Fruit fly (Drosophila melanogaster) whole organism, embryonic: Measurements from ENCODE around the gene tho2.
A peak's percentile ranks its signal among the peaks of the same experiment; 100 is the strongest.

Experiments
- CG10209 ChIP-seq: fragments of 200-800 bp; sonication (Bioruptor generic); optimal IDR thresholded peaks from 3 replicates; lab custom pipeline; 2017; ENCODE audit warnings: missing biosample characterization, mild to moderate bottlenecking, missing genetic modification characterization, missing genetic modification reagents
- CG10565 ChIP-seq: fragments of 200-800 bp; sonication (Bioruptor generic); optimal IDR thresholded peaks from 3 replicates; lab custom pipeline; 2016; ENCODE audit warnings: missing biosample characterization, mild to moderate bottlenecking, missing genetic modification characterization
- CG10654 ChIP-seq: fragments of 200-800 bp; sonication (Bioruptor generic); optimal IDR thresholded peaks from 2 replicates; lab custom pipeline; 2016; ENCODE audit warnings: missing biosample characterization, missing genetic modification characterization
- CG12391 ChIP-seq: fragments of 200-800 bp; sonication (Bioruptor generic); optimal IDR thresholded peaks from 3 replicates; lab custom pipeline; 2018; ENCODE audit warnings: missing biosample characterization, mild to moderate bottlenecking, missing genetic modification characterization, moderate library complexity
- CG13287 ChIP-seq: fragments of 200-800 bp; sonication (Bioruptor generic); IDR thresholded peaks from 2 replicates; pipeline ENCODE4 v1.3.6; 2022; ENCODE audit warnings: missing biosample characterization, missing genetic modification characterization; ENCODE audit not compliant: partially characterized antibody
- CG1529 ChIP-seq: fragments of 200-800 bp; sonication (Bioruptor generic); optimal IDR thresholded peaks from 3 replicates; lab custom pipeline; 2018; ENCODE audit warnings: missing biosample characterization, missing genetic modification characterization
- CG15479 ChIP-seq: fragments of 200-800 bp; sonication (Bioruptor generic); optimal IDR thresholded peaks from 3 replicates; lab custom pipeline; 2019; ENCODE audit warnings: missing biosample characterization, mild to moderate bottlenecking, missing genetic modification characterization, moderate library complexity
- CG17186 ChIP-seq: fragments of 200-800 bp; sonication (Bioruptor generic); optimal IDR thresholded peaks from 3 replicates; lab custom pipeline; 2017; ENCODE audit warnings: missing biosample characterization, missing genetic modification reagents, missing genetic modification characterization
- CG18764 ChIP-seq: fragments of 200-800 bp; sonication (Bioruptor generic); optimal IDR thresholded peaks from 3 replicates; lab custom pipeline; 2016; ENCODE audit warnings: missing biosample characterization, missing genetic modification characterization
- CG33213 ChIP-seq: fragments of 200-800 bp; sonication (Bioruptor generic); optimal IDR thresholded peaks from 3 replicates; lab custom pipeline; 2016; ENCODE audit warnings: missing biosample characterization, missing genetic modification characterization
- CG7357 ChIP-seq: fragments of 200-800 bp; sonication (Bioruptor generic); IDR thresholded peaks from 3 replicates; pipeline ENCODE4 v1.3.6; 2022; ENCODE audit warnings: missing biosample characterization, missing genetic modification characterization
- CG7556 ChIP-seq: fragments of 200-800 bp; sonication (Bioruptor generic); optimal IDR thresholded peaks from 2 replicates; lab custom pipeline; 2017; ENCODE audit warnings: missing biosample characterization, mild to moderate bottlenecking, missing genetic modification characterization
- CG7786 ChIP-seq: fragments of 200-800 bp; sonication (Bioruptor generic); optimal IDR thresholded peaks from 2 replicates; lab custom pipeline; 2016; ENCODE audit warnings: missing biosample characterization, missing genetic modification characterization
- CG9727 ChIP-seq: fragments of 200-800 bp; sonication (Bioruptor generic); optimal IDR thresholded peaks from 3 replicates; lab custom pipeline; 2017; ENCODE audit warnings: missing biosample characterization, mild to moderate bottlenecking, missing genetic modification characterization
- E2f2 ChIP-seq: fragments of 200-800 bp; sonication (Bioruptor generic); IDR thresholded peaks from 2 replicates; pipeline ENCODE4 v1.3.6; 2022; ENCODE audit warnings: missing biosample characterization, missing genetic modification characterization
- Fer1 ChIP-seq: fragments of 200-800 bp; sonication (Bioruptor generic); optimal IDR thresholded peaks from 2 replicates; lab custom pipeline; 2017; ENCODE audit warnings: missing biosample characterization, mild to moderate bottlenecking, missing genetic modification characterization
- Gug ChIP-seq: fragments of 200-800 bp; sonication (Bioruptor generic); IDR thresholded peaks from 4 replicates; pipeline ENCODE4 v1.3.6; 2022; ENCODE audit warnings: missing biosample characterization, missing genetic modification characterization
- HLH4C ChIP-seq: fragments of 200-800 bp; sonication (Bioruptor generic); IDR thresholded peaks from 3 replicates; pipeline ENCODE4 v1.3.6; 2022; ENCODE audit warnings: missing biosample characterization, missing genetic modification characterization; ENCODE audit not compliant: partially characterized antibody
- Hand ChIP-seq: fragments of 200-800 bp; sonication (Bioruptor generic); optimal IDR thresholded peaks from 2 replicates; lab custom pipeline; 2017; ENCODE audit warnings: mild to moderate bottlenecking, missing biosample characterization, missing genetic modification reagents, missing genetic modification characterization
- Hey ChIP-seq: fragments of 200-800 bp; sonication (Bioruptor generic); optimal IDR thresholded peaks from 3 replicates; lab custom pipeline; 2018; ENCODE audit warnings: missing biosample characterization, mild to moderate bottlenecking, missing genetic modification characterization
- Hr78 ChIP-seq, 2 experiments: fragments of 200-800 bp in 1 of 2; fragments of >200 bp in 1 of 2; sonication (Bioruptor generic) in 1 of 2; optimal IDR thresholded peaks; 2 replicates each; lab custom pipeline; 2017 to 2019; ENCODE audit warnings: missing biosample characterization in 2 of 2, missing genetic modification characterization in 2 of 2, mild to moderate bottlenecking in 1 of 2, moderate library complexity in 1 of 2
- NC2β ChIP-seq: fragments of 200-800 bp; sonication (Bioruptor generic); optimal IDR thresholded peaks from 2 replicates; lab custom pipeline; 2016; ENCODE audit warnings: missing biosample characterization, missing genetic modification characterization
- Rfx ChIP-seq: fragments of 200-800 bp; sonication (Bioruptor generic); IDR thresholded peaks from 2 replicates; pipeline ENCODE4 v1.3.6; 2022; ENCODE audit warnings: missing biosample characterization, missing genetic modification characterization
- Sox100B ChIP-seq: fragments of 200-800 bp; sonication (Bioruptor generic); optimal IDR thresholded peaks from 3 replicates; lab custom pipeline; 2018; ENCODE audit warnings: missing biosample characterization, mild to moderate bottlenecking, missing genetic modification characterization
- bowl ChIP-seq: fragments of 200-800 bp; sonication (Bioruptor generic); IDR thresholded peaks from 2 replicates; pipeline ENCODE4 v1.3.6; 2022; ENCODE audit warnings: missing biosample characterization, missing genetic modification characterization
- cato ChIP-seq: fragments of 200-800 bp; sonication (Bioruptor generic); optimal IDR thresholded peaks from 2 replicates; lab custom pipeline; 2016; ENCODE audit warnings: missing biosample characterization, missing genetic modification characterization, borderline replicate concordance
- cg ChIP-seq: fragments of 200-800 bp; sonication (Bioruptor generic); optimal IDR thresholded peaks from 3 replicates; lab custom pipeline; 2019; ENCODE audit warnings: missing biosample characterization, mild to moderate bottlenecking, missing genetic modification characterization, moderate library complexity
- chinmo ChIP-seq: fragments of 200-800 bp; sonication (Bioruptor generic); IDR thresholded peaks from 4 replicates; pipeline ENCODE4 v1.3.6; 2022; ENCODE audit warnings: missing biosample characterization, missing genetic modification characterization; ENCODE audit not compliant: partially characterized antibody
- chm ChIP-seq: fragments of 200-800 bp; sonication (Bioruptor generic); IDR thresholded peaks from 2 replicates; pipeline ENCODE4 v1.3.6; 2022; ENCODE audit warnings: missing biosample characterization, missing genetic modification characterization
- dimm ChIP-seq: fragments of 200-800 bp; sonication (Bioruptor generic); IDR thresholded peaks from 2 replicates; pipeline ENCODE4 v1.3.6; 2022; ENCODE audit warnings: missing biosample characterization, missing genetic modification characterization
- dm ChIP-seq: fragments of 200-800 bp; sonication (Bioruptor generic); optimal IDR thresholded peaks from 3 replicates; lab custom pipeline; 2016; ENCODE audit warnings: missing biosample characterization, missing genetic modification characterization
- dysf ChIP-seq: fragments of 200-800 bp; sonication (Bioruptor generic); IDR thresholded peaks from 3 replicates; pipeline ENCODE4 v1.3.6; 2022; ENCODE audit warnings: missing biosample characterization, missing genetic modification characterization
- ewg ChIP-seq: fragments of 200-800 bp; sonication (Bioruptor generic); optimal IDR thresholded peaks from 3 replicates; lab custom pipeline; 2017; ENCODE audit warnings: mild to moderate bottlenecking, missing biosample characterization, missing genetic modification reagents, missing genetic modification characterization
- eyg ChIP-seq: fragments of 200-800 bp; sonication (Bioruptor generic); optimal IDR thresholded peaks from 3 replicates; lab custom pipeline; 2016; ENCODE audit warnings: missing biosample characterization, missing genetic modification characterization
- ind ChIP-seq: fragments of 200-800 bp; sonication (Bioruptor generic); optimal IDR thresholded peaks from 3 replicates; lab custom pipeline; 2016; ENCODE audit warnings: missing biosample characterization, missing genetic modification characterization
- jumu ChIP-seq: fragments of 200-800 bp; sonication (Bioruptor generic); optimal IDR thresholded peaks from 3 replicates; lab custom pipeline; 2016; ENCODE audit warnings: missing biosample characterization, missing genetic modification characterization
- ken ChIP-seq: fragments of 200-800 bp; sonication (Bioruptor generic); IDR thresholded peaks from 3 replicates; pipeline ENCODE4 v1.3.6; 2022; ENCODE audit warnings: missing biosample characterization, missing genetic modification characterization
- lab ChIP-seq: fragments of 200-800 bp; sonication (Bioruptor generic); optimal IDR thresholded peaks from 3 replicates; lab custom pipeline; 2017; ENCODE audit warnings: missing biosample characterization, missing genetic modification characterization, mild to moderate bottlenecking, moderate library complexity, missing genetic modification reagents
- oc ChIP-seq: fragments of 200-800 bp; sonication (Bioruptor generic); optimal IDR thresholded peaks from 2 replicates; lab custom pipeline; 2018; ENCODE audit warnings: missing biosample characterization, mild to moderate bottlenecking, missing genetic modification characterization, moderate library complexity
- peb ChIP-seq: fragments of 200-800 bp; sonication (Bioruptor generic); IDR thresholded peaks from 2 replicates; pipeline ENCODE4 v1.3.6; 2022; ENCODE audit warnings: missing biosample characterization, missing genetic modification characterization
- pfk ChIP-seq: fragments of 200-800 bp; sonication (Bioruptor generic); optimal IDR thresholded peaks from 2 replicates; lab custom pipeline; 2018; ENCODE audit warnings: missing biosample characterization, mild to moderate bottlenecking, missing genetic modification characterization, moderate library complexity
- ro ChIP-seq: fragments of 200-800 bp; sonication (Bioruptor generic); IDR thresholded peaks from 2 replicates; pipeline ENCODE4 v1.3.6; 2022; ENCODE audit warnings: missing biosample characterization, missing genetic modification characterization
- row ChIP-seq: fragments of 200-800 bp; sonication (Bioruptor generic); IDR thresholded peaks from 3 replicates; pipeline ENCODE4 v1.3.6; 2022; ENCODE audit warnings: missing biosample characterization, missing genetic modification characterization
- schlank ChIP-seq: fragments of 200-800 bp; sonication (Bioruptor generic); optimal IDR thresholded peaks from 2 replicates; lab custom pipeline; 2018; ENCODE audit warnings: missing biosample characterization, mild to moderate bottlenecking, missing genetic modification characterization
- sisA ChIP-seq: fragments of 200-800 bp; sonication (Bioruptor generic); IDR thresholded peaks from 2 replicates; pipeline ENCODE4 v1.3.6; 2022; ENCODE audit warnings: missing biosample characterization, missing genetic modification characterization
- ssp ChIP-seq: fragments of 200-800 bp; sonication (Bioruptor generic); IDR thresholded peaks from 2 replicates; pipeline ENCODE4 v1.3.6; 2022; ENCODE audit warnings: missing biosample characterization, missing genetic modification characterization
- tgo ChIP-seq: fragments of 200-800 bp; sonication (Bioruptor generic); IDR thresholded peaks from 3 replicates; pipeline ENCODE4 v1.3.6; 2022; ENCODE audit warnings: missing biosample characterization, missing genetic modification characterization
- tio ChIP-seq: fragments of 200-800 bp; sonication (Bioruptor generic); optimal IDR thresholded peaks from 2 replicates; lab custom pipeline; 2017; ENCODE audit warnings: missing biosample characterization, missing genetic modification characterization, inconsistent platforms

tho2 gene

DNA sequence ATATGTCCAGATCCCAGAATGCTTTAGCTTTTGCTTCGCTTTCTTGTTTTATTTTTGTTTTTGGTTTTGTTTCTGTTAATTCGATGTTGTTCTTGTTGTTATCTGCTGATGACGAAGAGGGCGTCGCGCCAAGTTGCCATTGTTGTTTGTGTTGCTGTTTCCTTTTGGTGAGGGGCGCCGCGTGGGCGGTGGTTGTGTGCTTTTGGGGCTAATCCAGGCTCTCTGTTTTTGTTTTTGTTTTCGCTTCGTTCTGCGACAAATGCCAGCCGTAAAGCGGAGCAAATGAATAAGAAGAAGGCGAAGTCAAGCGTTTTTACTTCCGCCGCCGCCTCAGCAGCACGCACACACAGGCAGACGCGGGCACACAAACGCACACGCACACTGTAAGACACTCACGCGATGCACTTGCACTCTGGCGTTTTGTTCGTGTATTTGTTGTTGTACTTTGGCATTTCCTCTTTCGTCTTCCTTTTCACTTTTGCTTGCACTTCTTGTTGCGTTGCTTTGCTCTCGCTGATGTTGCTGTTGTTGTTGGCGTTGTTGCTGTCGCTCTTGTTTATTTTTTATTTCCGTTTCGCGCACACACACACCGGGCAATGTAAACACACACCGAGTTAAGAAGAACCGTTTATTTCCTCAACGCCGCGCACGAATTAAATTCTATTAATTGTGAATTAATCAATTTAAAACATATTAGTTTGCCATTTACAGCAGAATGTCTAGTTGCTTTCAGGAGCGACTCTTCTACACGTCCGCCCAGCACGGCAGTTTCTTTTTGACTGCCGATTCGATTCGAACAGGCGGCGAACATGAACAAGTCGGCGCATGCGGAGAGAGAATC lies 33.2 kb upstream of the tho2 start, which contains the start of gene aop (continued):
- TF ChIP-seq CG1529 (GFP tag; lab: Kevin White, UChicago) (peak; percentile 9), oc (tag; lab: Kevin White, UChicago) (peak; percentile 21), CG13287 (peak; percentile 48), eyg (GFP tag; lab: Kevin White, UChicago) (peak; percentile 31), ro (no peak), Rfx (GFP tag; lab: Robert Waterston, UW) (peak; percentile 38; the same call in 1 of the 2 replicates), ewg (GFP tag; lab: Kevin White, UChicago) (peak; percentile 93), row (GFP tag; lab: Robert Waterston, UW) (peak; percentile 23; the same call in 1 of the 3 replicates), dimm (GFP tag; lab: Robert Waterston, UW) (no peak), CG12391 (tag; lab: Kevin White, UChicago) (peak; percentile 22), schlank (tag; lab: Kevin White, UChicago) (no peak), peb (no peak), cato (GFP tag; lab: Kevin White, UChicago) (no peak), pfk (GFP tag; lab: Kevin White, UChicago) (peak; percentile 45), CG18764 (GFP tag; lab: Kevin White, UChicago) (peak; percentile 24), ind (no peak), CG7786 (no peak), ssp (GFP tag; lab: Robert Waterston, UW) (peak; percentile 1; the same call in 1 of the 2 replicates), Hr78 (GFP tag; optimal IDR thresholded peaks at IDR 0.05; lab: Kevin White, UChicago) (peak in 1 of 2 experiments; percentile 22), CG17186 (GFP tag; lab: Kevin White, UChicago) (peak; percentile 8), CG15479 (GFP tag; lab: Kevin White, UChicago) (peak; percentile 97), NC2β (GFP tag; lab: Kevin White, UChicago) (peak; percentile 29), CG9727 (GFP tag; lab: Kevin White, UChicago) (peak; percentile 27), CG33213 (GFP tag; lab: Kevin White, UChicago) (peak; percentile 53), cg (peak; percentile 84), Fer1 (peak; percentile 49), chm (peak; percentile 60)

DNA sequence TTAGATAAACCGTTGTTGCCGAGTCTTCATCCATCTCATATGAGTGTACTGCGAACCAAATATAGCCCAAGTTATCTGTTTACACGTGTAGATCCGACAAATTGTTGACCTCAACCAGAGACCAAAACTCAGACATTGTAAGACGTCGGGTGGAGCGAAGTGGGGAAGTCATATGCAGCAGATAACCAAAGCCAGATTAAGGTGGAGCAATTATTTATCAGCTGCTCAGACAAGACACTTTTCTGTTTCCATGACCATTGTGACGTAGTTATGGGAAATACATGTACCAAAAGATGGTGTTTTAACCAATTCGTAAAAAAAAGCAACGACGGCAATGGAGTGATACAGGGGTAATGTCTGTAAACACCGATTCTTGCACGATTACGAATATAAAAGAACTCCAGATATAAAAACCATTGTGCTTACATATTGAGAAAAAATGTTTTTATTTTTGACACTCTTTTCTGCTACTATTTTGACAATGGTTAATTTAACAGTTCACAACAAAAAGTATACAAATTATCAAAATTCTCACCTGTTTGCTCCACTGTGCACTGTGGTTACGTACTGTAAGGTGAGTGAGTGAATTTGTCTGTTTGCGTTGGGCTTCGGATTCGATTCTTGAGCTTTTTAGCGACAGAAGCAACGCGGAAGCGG lies 32.5 kb upstream of the tho2 start:
- TF ChIP-seq tio (GFP tag; lab: Kevin White, UChicago) (peak; percentile 45), E2f2 (GFP tag; lab: Robert Waterston, UW) (peak; percentile 24; the same call in 1 of the 2 replicates), Sox100B (GFP tag; lab: Kevin White, UChicago) (peak; percentile 40), Hey (tag; lab: Kevin White, UChicago) (no peak), jumu (GFP tag; lab: Kevin White, UChicago) (peak; percentile 27), Hand (GFP tag; lab: Kevin White, UChicago) (no peak), CG7556 (GFP tag; lab: Kevin White, UChicago) (peak; percentile 34), CG10565 (GFP tag; lab: Kevin White, UChicago) (no peak), sisA (GFP tag; lab: Robert Waterston, UW) (peak; percentile 34; the same call in 1 of the 2 replicates), CG10654 (GFP tag; lab: Kevin White, UChicago) (peak; percentile 34), HLH4C (GFP tag; lab: Robert Waterston, UW) (no peak), dysf (peak; percentile 66), lab (GFP tag; lab: Kevin White, UChicago) (peak; percentile 23), ken (no peak), dm (GFP tag; lab: Kevin White, UChicago) (no peak), CG10209 (GFP tag; lab: Kevin White, UChicago) (peak; percentile 41), bowl (GFP tag; lab: Robert Waterston, UW) (no peak), chinmo (no peak), CG7357 (GFP tag; lab: Robert Waterston, UW) (no peak), tgo (GFP tag; lab: Robert Waterston, UW) (peak; percentile 29; the same call in 1 of the 3 replicates), Gug (0 out of 4 replicates have a peak, but pooled peaks have one; percentile 4)
